Worm (Caenorhabditis elegans): ENCODE measurements around the gene arrd-18.

The arrd-18 gene

ce11 chrV:3312067-3312666 lies at the start of gene arrd-18:
arrd-18 (minus strand) TSS chrV:3312117.
- TF ChIP-seq tbx-11 (GFP tag; IDR thresholded peaks at IDR 0.05) (no peak), F13C5.2 (tag; optimal IDR thresholded peaks at IDR 0.05) (no peak), ceh-36 (tag; optimal IDR thresholded peaks at IDR 0.05) (no peak), pes-1 (GFP tag; IDR thresholded peaks at IDR 0.05) (no peak), ceh-13 (GFP tag; optimal IDR thresholded peaks at IDR 0.05) (no peak), ets-7 (tag; optimal IDR thresholded peaks at IDR 0.05) (no peak), scrt-1 (GFP tag; IDR thresholded peaks at IDR 0.05) (no peak), tbx-37 (GFP tag; conservative IDR thresholded peaks at IDR 0.05) (no peak), tra-4 (tag; optimal IDR thresholded peaks at IDR 0.05) (no peak), aly-1 (tag; optimal IDR thresholded peaks at IDR 0.05) (no peak), hmg-4 (GFP tag; optimal IDR thresholded peaks at IDR 0.05) (no peak), ama-1 (optimal IDR thresholded peaks at IDR 0.05) (no peak), hmbx-1 (tag; optimal IDR thresholded peaks at IDR 0.05) (no peak), B0310.2 (tag; optimal IDR thresholded peaks at IDR 0.05) (no peak)

ce11 chrV:3361633-3362032 lies 49.7 kb upstream of the arrd-18 start:
- no peak for TF ChIP-seq F13C5.2 (tag; optimal IDR thresholded peaks at IDR 0.05)
- no peak for TF ChIP-seq scrt-1 (GFP tag; IDR thresholded peaks at IDR 0.05)
- no peak for TF ChIP-seq B0310.2 (tag; optimal IDR thresholded peaks at IDR 0.05)

- no peak for TF ChIP-seq hnd-1 (tag; optimal IDR thresholded peaks at IDR 0.05)
Measured at ce11 chrV:3358267-3358666, 46.4 kb upstream of the arrd-18 start, which contains the start of gene C04E12.5. C04E12.5 (plus strand) TSS chrV:3358567.

- no peak for TF ChIP-seq aly-1 (tag; optimal IDR thresholded peaks at IDR 0.05)
- no peak for TF ChIP-seq pes-1 (GFP tag; IDR thresholded peaks at IDR 0.05)
Measured at ce11 chrV:3357106-3357505, 45.2 kb upstream of the arrd-18 start, which contains the start of gene scrm-3. scrm-3 (minus strand) TSS chrV:3357206.

- TF ChIP-seq scrt-1 (GFP tag; IDR thresholded peaks at IDR 0.05) (no peak), tbx-11 (GFP tag; IDR thresholded peaks at IDR 0.05) (no peak), sea-1 (GFP tag; conservative IDR thresholded peaks at IDR 0.05) (no peak)
Measured at ce11 chrV:3355544-3355943, 43.6 kb upstream of the arrd-18 start.

ce11 chrV:3352925-3353324 lies 41.0 kb upstream of the arrd-18 start, which contains the start of gene C17B7.12:
C17B7.12 (plus strand) TSS chrV:3353225.
- TF ChIP-seq hnd-1 (tag; optimal IDR thresholded peaks at IDR 0.05) (no peak), F13C5.2 (tag; optimal IDR thresholded peaks at IDR 0.05) (no peak), tbx-11 (GFP tag; IDR thresholded peaks at IDR 0.05) (no peak), ceh-13 (GFP tag; optimal IDR thresholded peaks at IDR 0.05) (no peak), tra-4 (tag; optimal IDR thresholded peaks at IDR 0.05) (no peak), hmg-4 (GFP tag; optimal IDR thresholded peaks at IDR 0.05) (no peak), scrt-1 (GFP tag; IDR thresholded peaks at IDR 0.05) (no peak), hmbx-1 (tag; optimal IDR thresholded peaks at IDR 0.05) (no peak), sea-1 (GFP tag; conservative IDR thresholded peaks at IDR 0.05) (no peak), flt-1 (GFP tag; IDR thresholded peaks at IDR 0.05) (no peak), aly-1 (tag; optimal IDR thresholded peaks at IDR 0.05) (no peak), ceh-36 (tag; optimal IDR thresholded peaks at IDR 0.05) (no peak), pes-1 (GFP tag; IDR thresholded peaks at IDR 0.05) (no peak), B0310.2 (tag; optimal IDR thresholded peaks at IDR 0.05) (no peak), ama-1 (optimal IDR thresholded peaks at IDR 0.05) (no peak), tbx-37 (GFP tag; conservative IDR thresholded peaks at IDR 0.05) (no peak)

- no peak for TF ChIP-seq aly-1 (tag; optimal IDR thresholded peaks at IDR 0.05)
- no peak for TF ChIP-seq tbx-37 (GFP tag; conservative IDR thresholded peaks at IDR 0.05)
- no peak for TF ChIP-seq F13C5.2 (tag; optimal IDR thresholded peaks at IDR 0.05)
- no peak for TF ChIP-seq B0310.2 (tag; optimal IDR thresholded peaks at IDR 0.05)
- TF ChIP-seq tbx-11 (GFP tag; IDR thresholded peaks at IDR 0.05), result no peak
- TF ChIP-seq ets-7 (tag; optimal IDR thresholded peaks at IDR 0.05), result no peak
- no peak for TF ChIP-seq hmg-4 (GFP tag; optimal IDR thresholded peaks at IDR 0.05)
- no peak for TF ChIP-seq ama-1 (optimal IDR thresholded peaks at IDR 0.05)
Measured at ce11 chrV:3351266-3351665, 39.3 kb upstream of the arrd-18 start, which contains the start of gene str-63. str-63 (plus strand) TSS chrV:3351566.

- TF ChIP-seq hmbx-1 (tag; optimal IDR thresholded peaks at IDR 0.05) (no peak), ama-1 (optimal IDR thresholded peaks at IDR 0.05) (no peak), tbx-11 (GFP tag; IDR thresholded peaks at IDR 0.05) (no peak), ets-7 (tag; optimal IDR thresholded peaks at IDR 0.05) (no peak), tbx-37 (GFP tag; conservative IDR thresholded peaks at IDR 0.05) (no peak), sea-1 (GFP tag; conservative IDR thresholded peaks at IDR 0.05) (no peak), hnd-1 (tag; optimal IDR thresholded peaks at IDR 0.05) (no peak), aly-1 (tag; optimal IDR thresholded peaks at IDR 0.05) (no peak), B0310.2 (tag; optimal IDR thresholded peaks at IDR 0.05) (no peak), ceh-36 (tag; optimal IDR thresholded peaks at IDR 0.05) (no peak), hmg-4 (GFP tag; optimal IDR thresholded peaks at IDR 0.05) (no peak), pes-1 (GFP tag; IDR thresholded peaks at IDR 0.05) (no peak), tra-4 (tag; optimal IDR thresholded peaks at IDR 0.05) (no peak), scrt-1 (GFP tag; IDR thresholded peaks at IDR 0.05) (no peak), flt-1 (GFP tag; IDR thresholded peaks at IDR 0.05) (no peak)
Measured at ce11 chrV:3349877-3350276, 38.0 kb upstream of the arrd-18 start, which contains the start of gene C17B7.15. C17B7.15 (plus strand) TSS chrV:3350177.

ce11 chrV:3347486-3347885 lies 35.6 kb upstream of the arrd-18 start:
- no peak for TF ChIP-seq sea-1 (GFP tag; conservative IDR thresholded peaks at IDR 0.05)
- TF ChIP-seq B0310.2 (tag; optimal IDR thresholded peaks at IDR 0.05), result no peak
- no peak for TF ChIP-seq scrt-1 (GFP tag; IDR thresholded peaks at IDR 0.05)
- TF ChIP-seq ceh-13 (GFP tag; optimal IDR thresholded peaks at IDR 0.05), result no peak
- no peak for TF ChIP-seq aly-1 (tag; optimal IDR thresholded peaks at IDR 0.05)
- TF ChIP-seq tra-4 (tag; optimal IDR thresholded peaks at IDR 0.05), result no peak
- no peak for TF ChIP-seq F13C5.2 (tag; optimal IDR thresholded peaks at IDR 0.05)
- no peak for TF ChIP-seq pes-1 (GFP tag; IDR thresholded peaks at IDR 0.05)
- no peak for TF ChIP-seq flt-1 (GFP tag; IDR thresholded peaks at IDR 0.05)
- no peak for TF ChIP-seq hmg-4 (GFP tag; optimal IDR thresholded peaks at IDR 0.05)
- no peak for TF ChIP-seq ceh-36 (tag; optimal IDR thresholded peaks at IDR 0.05)

All from whole organism, early embryonic.